Worm (Caenorhabditis elegans) whole organism, young adult: ENCODE results near the gene C38D9.8.

Source experiments
- B0019.2 ChIP-seq: fragments of 200-800 bp; sonication (Bioruptor generic); conservative IDR thresholded peaks from 2 replicates; pipeline ENCODE4 v1.3.6; 2022; ENCODE audit warnings: missing genetic modification reagents, missing genetic modification characterization, missing compliant biosample characterization
- B0261.1 ChIP-seq: sonication (generic microtip); optimal IDR thresholded peaks from 2 replicates; lab custom pipeline; 2016; ENCODE audit warnings: mild to moderate bottlenecking, missing genetic modification characterization, moderate library complexity, missing compliant biosample characterization
- D2030.7 ChIP-seq: fragments of 200-800 bp; sonication (Bioruptor generic); IDR thresholded peaks from 2 replicates; pipeline ENCODE4 v1.3.6; 2022; ENCODE audit warnings: missing genetic modification reagents, missing genetic modification characterization, missing compliant biosample characterization
- F33H1.4 ChIP-seq: fragments of 200-800 bp; sonication (Bioruptor generic); IDR thresholded peaks from 2 replicates; pipeline ENCODE4 v1.3.6; 2022; ENCODE audit warnings: missing genetic modification reagents, missing genetic modification characterization, missing compliant biosample characterization
- F37B4.10 ChIP-seq: fragments of 200-800 bp; sonication (Bioruptor generic); IDR thresholded peaks from 2 replicates; pipeline ENCODE4 v1.3.6; 2022; ENCODE audit warnings: missing genetic modification characterization, missing compliant biosample characterization
- F49E8.2 ChIP-seq: sonication (generic microtip); optimal IDR thresholded peaks from 3 replicates; lab custom pipeline; 2017; ENCODE audit warnings: missing genetic modification characterization, mild to moderate bottlenecking, missing compliant biosample characterization, antibody characterized with exemption, moderate library complexity; ENCODE audit not compliant: insufficient read depth
- F52B5.7 ChIP-seq: sonication (generic microtip); optimal IDR thresholded peaks from 2 replicates; lab custom pipeline; 2016; ENCODE audit warnings: mild to moderate bottlenecking, missing genetic modification characterization, missing compliant biosample characterization
- F57A8.1 ChIP-seq: fragments of 200-800 bp; sonication (Bioruptor generic); optimal IDR thresholded peaks from 2 replicates; lab custom pipeline; 2018; ENCODE audit warnings: mild to moderate bottlenecking, missing genetic modification characterization, moderate library complexity, missing compliant biosample characterization
- K12H6.12 ChIP-seq: fragments of 200-800 bp; sonication (Bioruptor generic); optimal IDR thresholded peaks from 2 replicates; lab custom pipeline; 2018; ENCODE audit warnings: mild to moderate bottlenecking, missing genetic modification characterization, missing compliant biosample characterization
- akir-1 ChIP-seq: fragments of 200-800 bp; sonication (Bioruptor generic); optimal IDR thresholded peaks from 2 replicates; lab custom pipeline; 2018; ENCODE audit warnings: mild to moderate bottlenecking, missing genetic modification characterization, moderate library complexity, missing compliant biosample characterization
- aptf-3 ChIP-seq: fragments of 200-800 bp; sonication (Bioruptor generic); IDR thresholded peaks from 2 replicates; pipeline ENCODE4 v1.3.6; 2022; ENCODE audit warnings: missing genetic modification characterization, missing compliant biosample characterization
- atf-7 ChIP-seq: sonication (generic microtip); optimal IDR thresholded peaks from 2 replicates; lab custom pipeline; 2017; ENCODE audit warnings: mild to moderate bottlenecking, missing genetic modification characterization, missing compliant biosample characterization
- athp-1 ChIP-seq: sonication (generic microtip); optimal IDR thresholded peaks from 2 replicates; lab custom pipeline; 2017; ENCODE audit warnings: mild to moderate bottlenecking, missing genetic modification characterization, missing compliant biosample characterization
- attf-5 ChIP-seq: fragments of 200-800 bp; sonication (Bioruptor generic); optimal IDR thresholded peaks from 2 replicates; lab custom pipeline; 2018; ENCODE audit warnings: mild to moderate bottlenecking, missing genetic modification characterization, missing compliant biosample characterization
- ccch-3 ChIP-seq: fragments of 200-800 bp; sonication (Bioruptor generic); optimal IDR thresholded peaks from 2 replicates; lab custom pipeline; 2018; ENCODE audit warnings: mild to moderate bottlenecking, missing genetic modification characterization, missing compliant biosample characterization
- cebp-1 ChIP-seq, 2 experiments: fragments of 200-800 bp in 1 of 2; sonication (Bioruptor generic) in 1 of 2; sonication (generic microtip) in 1 of 2; IDR thresholded peaks in 1 of 2; optimal IDR thresholded peaks in 1 of 2; 2 replicates each; pipeline versions ENCODE4 v1.3.6 to Lab custom; 2017 to 2022; ENCODE audit warnings: missing compliant biosample characterization in 2 of 2, missing genetic modification characterization in 2 of 2, mild to moderate bottlenecking in 1 of 2, missing genetic modification reagents in 1 of 2, moderate library complexity in 1 of 2
- ceh-40 ChIP-seq: fragments of 200-800 bp; sonication (Bioruptor generic); IDR thresholded peaks from 2 replicates; pipeline ENCODE4 v1.3.6; 2022; ENCODE audit warnings: missing genetic modification characterization, missing compliant biosample characterization
- ceh-58 ChIP-seq: fragments of 200-800 bp; sonication (Bioruptor generic); IDR thresholded peaks from 2 replicates; pipeline ENCODE4 v1.3.6; 2022; ENCODE audit warnings: missing genetic modification characterization, missing compliant biosample characterization
- efl-1 ChIP-seq: fragments of 150-350 bp; optimal IDR thresholded peaks from 2 replicates; lab custom pipeline; 2014; ENCODE audit warnings: missing biosample characterization, missing genetic modification reagents, missing genetic modification characterization
- egl-44 ChIP-seq: fragments of 200-800 bp; sonication (Bioruptor generic); IDR thresholded peaks from 2 replicates; pipeline ENCODE4 v1.3.6; 2022; ENCODE audit warnings: missing genetic modification reagents, missing genetic modification characterization, missing compliant biosample characterization
- egrh-3 ChIP-seq: fragments of 200-800 bp; sonication (Bioruptor generic); IDR thresholded peaks from 2 replicates; pipeline ENCODE4 v1.3.6; 2022; ENCODE audit warnings: missing genetic modification reagents, missing genetic modification characterization, missing compliant biosample characterization
- ets-4 ChIP-seq: fragments of 200-800 bp; sonication (Bioruptor generic); optimal IDR thresholded peaks from 2 replicates; lab custom pipeline; 2018; ENCODE audit warnings: mild to moderate bottlenecking, missing genetic modification characterization, missing compliant biosample characterization
- gei-17 ChIP-seq: fragments of 200-800 bp; sonication (Bioruptor generic); optimal IDR thresholded peaks from 2 replicates; lab custom pipeline; 2018; ENCODE audit warnings: mild to moderate bottlenecking, missing genetic modification characterization, missing compliant biosample characterization
- hmg-1.2 ChIP-seq: fragments of 200-800 bp; sonication (Bioruptor generic); IDR thresholded peaks from 2 replicates; pipeline ENCODE4 v1.3.6; 2022; ENCODE audit warnings: missing genetic modification reagents, missing genetic modification characterization, missing compliant biosample characterization
- hrde-1 ChIP-seq: sonication (generic microtip); optimal IDR thresholded peaks from 2 replicates; lab custom pipeline; 2016; ENCODE audit warnings: missing genetic modification characterization, mild to moderate bottlenecking, missing compliant biosample characterization, moderate library complexity, missing genotype, missing genetic modification reagents, borderline replicate concordance
- hsf-1 ChIP-seq: fragments of 200-800 bp; sonication (Bioruptor generic); IDR thresholded peaks from 2 replicates; pipeline ENCODE4 v1.3.6; 2022; ENCODE audit warnings: missing genetic modification reagents, missing genetic modification characterization, missing compliant biosample characterization
- let-526 ChIP-seq: fragments of 200-800 bp; sonication (Bioruptor generic); IDR thresholded peaks from 2 replicates; pipeline ENCODE4 v1.3.6; 2022; ENCODE audit warnings: missing genetic modification reagents, missing genetic modification characterization, missing compliant biosample characterization
- let-607 ChIP-seq, 2 experiments: fragments of 200-800 bp in 1 of 2; sonication (Bioruptor generic) in 1 of 2; sonication (generic microtip) in 1 of 2; optimal IDR thresholded peaks; 2 replicates each; lab custom pipeline; 2016 to 2018; ENCODE audit warnings: mild to moderate bottlenecking in 2 of 2, missing compliant biosample characterization in 2 of 2, missing genetic modification characterization in 2 of 2, moderate library complexity in 2 of 2, missing genotype in 1 of 2
- lin-26 ChIP-seq: fragments of 200-800 bp; sonication (Bioruptor generic); IDR thresholded peaks from 2 replicates; pipeline ENCODE4 v1.3.6; 2022; ENCODE audit warnings: missing genetic modification reagents, missing genetic modification characterization, missing compliant biosample characterization
- lin-35 ChIP-seq, 3 experiments: fragments of 150-350 bp in 2 of 3; sonication (generic microtip) in 1 of 3; optimal IDR thresholded peaks; 2 replicates each; lab custom pipeline; 2014 to 2018; ENCODE audit warnings: missing biosample characterization in 3 of 3, missing genetic modification characterization in 3 of 3, missing genetic modification reagents in 3 of 3
- lsy-27 ChIP-seq: sonication (generic microtip); optimal IDR thresholded peaks from 2 replicates; lab custom pipeline; 2017; ENCODE audit warnings: missing genetic modification characterization, mild to moderate bottlenecking, missing compliant biosample characterization, antibody characterized with exemption, missing genotype, borderline replicate concordance; ENCODE audit not compliant: insufficient read depth
- madf-8 ChIP-seq: fragments of 200-800 bp; sonication (Bioruptor generic); conservative IDR thresholded peaks from 2 replicates; pipeline ENCODE4 v1.3.6; 2022; ENCODE audit warnings: missing genetic modification reagents, missing genetic modification characterization, missing compliant biosample characterization
- mes-4 ChIP-seq: sonication (generic microtip); optimal IDR thresholded peaks from 2 replicates; lab custom pipeline; 2016; ENCODE audit warnings: missing genotype, missing genetic modification characterization, missing compliant biosample characterization
- nhr-120 ChIP-seq: fragments of 200-800 bp; sonication (Bioruptor generic); IDR thresholded peaks from 2 replicates; pipeline ENCODE4 v1.3.6; 2022; ENCODE audit warnings: missing genetic modification characterization, missing compliant biosample characterization
- nhr-80 ChIP-seq: sonication (generic microtip); optimal IDR thresholded peaks from 2 replicates; lab custom pipeline; 2016; ENCODE audit warnings: missing genetic modification characterization, missing compliant biosample characterization
- nhr-90 ChIP-seq: sonication (generic microtip); optimal IDR thresholded peaks from 2 replicates; lab custom pipeline; 2016; ENCODE audit warnings: missing genotype, mild to moderate bottlenecking, missing genetic modification characterization, missing compliant biosample characterization
- rcor-1 ChIP-seq: fragments of 200-800 bp; sonication (Bioruptor generic); IDR thresholded peaks from 2 replicates; pipeline ENCODE4 v1.3.6; 2022; ENCODE audit warnings: missing genetic modification reagents, missing genetic modification characterization, missing compliant biosample characterization
- rec-8 ChIP-seq, 2 experiments: sonication (generic microtip); optimal IDR thresholded peaks; 2 replicates each; lab custom pipeline; 2016; ENCODE audit warnings: mild to moderate bottlenecking in 2 of 2, missing genetic modification characterization in 2 of 2, missing genetic modification reagents in 2 of 2, missing genotype in 2 of 2, missing biosample characterization in 1 of 2, missing compliant biosample characterization in 1 of 2, moderate library complexity in 1 of 2
- snpc-1.3 ChIP-seq: sonication (generic microtip); optimal IDR thresholded peaks from 2 replicates; lab custom pipeline; 2017; ENCODE audit warnings: missing genetic modification characterization, mild to moderate bottlenecking, missing compliant biosample characterization, antibody characterized with exemption, moderate library complexity, missing genotype, missing genetic modification reagents; ENCODE audit not compliant: insufficient read depth
- snpc-3.4 ChIP-seq: sonication (generic microtip); optimal IDR thresholded peaks from 2 replicates; lab custom pipeline; 2017; ENCODE audit warnings: missing genetic modification characterization, mild to moderate bottlenecking, missing compliant biosample characterization, antibody characterized with exemption, moderate library complexity, missing genotype, missing genetic modification reagents
- snpc-4 ChIP-seq, 5 experiments: fragments of 150-350 bp in 1 of 5; sonication (generic microtip) in 4 of 5; optimal IDR thresholded peaks; 2 replicates each; lab custom pipeline; 2014 to 2018; ENCODE audit warnings: missing genetic modification characterization in 5 of 5, missing biosample characterization in 3 of 5, antibody characterized with exemption in 2 of 5, mild to moderate bottlenecking in 2 of 5, missing compliant biosample characterization in 2 of 5, missing genotype in 2 of 5, moderate library complexity in 2 of 5, missing genetic modification reagents in 1 of 5
- somi-1 ChIP-seq: fragments of 200-800 bp; sonication (Bioruptor generic); optimal IDR thresholded peaks from 2 replicates; lab custom pipeline; 2018; ENCODE audit warnings: mild to moderate bottlenecking, missing genetic modification characterization, missing compliant biosample characterization
- tlf-1 ChIP-seq: fragments of 200-800 bp; sonication (Bioruptor generic); optimal IDR thresholded peaks from 2 replicates; lab custom pipeline; 2018; ENCODE audit warnings: mild to moderate bottlenecking, missing genetic modification characterization, missing compliant biosample characterization
- unc-62 ChIP-seq: fragments of 150-350 bp; optimal IDR thresholded peaks from 2 replicates; lab custom pipeline; 2014; ENCODE audit warnings: missing biosample characterization, missing genetic modification reagents, missing genetic modification characterization
- zim-3 ChIP-seq: sonication (generic microtip); optimal IDR thresholded peaks from 2 replicates; lab custom pipeline; 2017; ENCODE audit warnings: mild to moderate bottlenecking, missing genetic modification characterization, moderate library complexity, missing compliant biosample characterization
- ztf-18 ChIP-seq: sonication (generic microtip); optimal IDR thresholded peaks from 2 replicates; lab custom pipeline; 2016; ENCODE audit warnings: missing genotype, mild to moderate bottlenecking, missing genetic modification characterization, missing compliant biosample characterization
- ztf-3 ChIP-seq: fragments of 200-800 bp; sonication (Bioruptor generic); optimal IDR thresholded peaks from 2 replicates; lab custom pipeline; 2018; ENCODE audit warnings: mild to moderate bottlenecking, missing genetic modification characterization, missing compliant biosample characterization

Gene C38D9.8

DNA sequence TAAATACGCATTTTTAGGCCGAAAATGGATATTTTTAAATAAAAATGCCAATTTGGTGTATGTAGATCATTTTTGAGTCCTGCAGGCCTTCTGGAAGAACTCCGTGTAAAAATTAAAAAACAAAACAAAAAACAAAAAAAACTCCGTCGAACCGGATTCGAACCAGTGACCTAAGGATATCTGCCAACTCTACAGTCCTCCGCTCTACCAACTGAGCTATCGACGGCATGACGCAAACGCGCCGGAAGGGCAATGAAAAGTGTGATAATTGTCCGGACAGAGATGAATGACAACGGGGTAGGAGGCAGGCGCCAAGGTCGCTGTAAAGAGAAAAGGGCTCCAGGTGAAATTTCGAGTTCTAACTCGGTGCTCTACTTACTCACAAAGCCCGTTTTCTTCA, 10.4 kb downstream of the C38D9.8 start (continued):
- TF ChIP-seq B0261.1 (tag; lab: Kevin White, UChicago) (peak; percentile 80), F57A8.1 (GFP tag; lab: Kevin White, UChicago) (no peak), lin-26 (GFP tag; lab: Robert Waterston, UW) (peak; percentile 69), aptf-3 (GFP tag; lab: Robert Waterston, UW) (no peak), rec-8 (tag; optimal IDR thresholded peaks at IDR 0.05; lab: Kevin White, UChicago) (peak; percentile 22 to 35), snpc-4 (GFP tag; optimal IDR thresholded peaks at IDR 0.05; lab: Kevin White, UChicago) (no peak), snpc-4 (tag; optimal IDR thresholded peaks at IDR 0.05; lab: Kevin White, UChicago) (peak in 2 of 4 experiments; percentile 45 to 75), somi-1 (no peak), mes-4 (tag; lab: Kevin White, UChicago) (no peak), egrh-3 (GFP tag; lab: Robert Waterston, UW) (no peak), snpc-1.3 (tag; lab: Kevin White, UChicago) (no peak), ceh-58 (GFP tag; lab: Robert Waterston, UW) (no peak), F52B5.7 (no peak), rcor-1 (no peak), ets-4 (GFP tag; lab: Kevin White, UChicago) (no peak), F37B4.10 (GFP tag; lab: Robert Waterston, UW) (no peak), gei-17 (GFP tag; lab: Kevin White, UChicago) (no peak), B0019.2 (no peak), let-607 (tag; optimal IDR thresholded peaks at IDR 0.05; lab: Kevin White, UChicago) (no peak), athp-1 (no peak), nhr-80 (tag; lab: Kevin White, UChicago) (no peak), let-526 (no peak), hsf-1 (GFP tag; lab: Robert Waterston, UW) (no peak), tlf-1 (GFP tag; lab: Kevin White, UChicago) (no peak), cebp-1 (GFP tag; IDR thresholded peaks at IDR 0.05; lab: Robert Waterston, UW) (no peak), cebp-1 (tag; optimal IDR thresholded peaks at IDR 0.05; lab: Kevin White, UChicago) (no peak), F33H1.4 (GFP tag; lab: Robert Waterston, UW) (no peak), zim-3 (tag; lab: Kevin White, UChicago) (no peak), snpc-3.4 (no peak), ccch-3 (GFP tag; lab: Kevin White, UChicago) (no peak), ceh-40 (GFP tag; lab: Robert Waterston, UW) (no peak), hmg-1.2 (GFP tag; lab: Robert Waterston, UW) (peak; percentile 55), D2030.7 (0 out of 2 replicates have a peak, but pooled peaks have one; percentile 18), attf-5 (GFP tag; lab: Kevin White, UChicago) (no peak), unc-62 (no peak), madf-8 (GFP tag; lab: Robert Waterston, UW) (no peak), atf-7 (tag; lab: Kevin White, UChicago) (no peak), nhr-120 (GFP tag; lab: Robert Waterston, UW) (0 out of 2 replicates have a peak, but pooled peaks have one; percentile 67), efl-1 (no peak), nhr-90 (peak; percentile 20), akir-1 (GFP tag; lab: Kevin White, UChicago) (no peak), lsy-27 (tag; lab: Kevin White, UChicago) (no peak), lin-35 (GFP tag; optimal IDR thresholded peaks at IDR 0.05; lab: Kevin White, UChicago) (no peak), egl-44 (no peak), hrde-1 (tag; lab: Kevin White, UChicago) (no peak), ztf-3 (GFP tag; lab: Kevin White, UChicago) (no peak), F49E8.2 (tag; lab: Kevin White, UChicago) (no peak), ztf-18 (tag; lab: Kevin White, UChicago) (no peak), K12H6.12 (no peak)
